ENCODE assay signal across 1 fruit fly cellular context in genomic region chrX:4411405-4411993, dm6.
TF ChIP-seq lines count a peak whose summit lies in the region.

No protein-coding gene starts in this region.

TF ChIP-seq in whole organism, embryonic, 481 proteins besides CTCF, POLR2A, EP300 and RAD21 (continued from another document):
- TF ChIP-seq HHEX (GFP tag; optimal IDR thresholded peaks at IDR 0.05; lab: Kevin White, UChicago) (no peak), sens (GFP tag; lab: Kevin White, UChicago) (peak; percentile 8), Atf3 (GFP tag; optimal IDR thresholded peaks at IDR 0.05; lab: Kevin White, UChicago) (no peak), CG15269 (tag; optimal IDR thresholded peaks at IDR 0.05; lab: Kevin White, UChicago) (no peak), btn (GFP tag; optimal IDR thresholded peaks at IDR 0.05; lab: Kevin White, UChicago) (no peak)
